Fruit fly (Drosophila melanogaster) whole organism, embryonic: Measurements from ENCODE around the gene CG34248.

Experiments
- B-H2 ChIP-seq: fragments of 200-800 bp; sonication (Bioruptor generic); optimal IDR thresholded peaks from 2 replicates; lab custom pipeline; 2018; ENCODE audit warnings: missing biosample characterization, mild to moderate bottlenecking, missing genetic modification characterization
- CG3407 ChIP-seq: fragments of 200-800 bp; sonication (Bioruptor generic); optimal IDR thresholded peaks from 2 replicates; lab custom pipeline; 2018; ENCODE audit warnings: missing biosample characterization, mild to moderate bottlenecking, missing genetic modification characterization
- CG9215 ChIP-seq: fragments of 200-800 bp; sonication (Bioruptor generic); IDR thresholded peaks from 2 replicates; pipeline ENCODE4 v1.3.6; 2022; ENCODE audit warnings: missing biosample characterization, missing genetic modification characterization
- NC2β ChIP-seq: fragments of 200-800 bp; sonication (Bioruptor generic); optimal IDR thresholded peaks from 2 replicates; lab custom pipeline; 2016; ENCODE audit warnings: missing biosample characterization, missing genetic modification characterization
- lilli ChIP-seq: fragments of 200-800 bp; sonication (Bioruptor generic); optimal IDR thresholded peaks from 3 replicates; lab custom pipeline; 2016; ENCODE audit warnings: missing biosample characterization, missing genetic modification characterization
- pum ChIP-seq: fragments of 200-800 bp; sonication (Bioruptor generic); optimal IDR thresholded peaks from 2 replicates; lab custom pipeline; 2016; ENCODE audit warnings: missing biosample characterization, missing genetic modification characterization

DNA sequence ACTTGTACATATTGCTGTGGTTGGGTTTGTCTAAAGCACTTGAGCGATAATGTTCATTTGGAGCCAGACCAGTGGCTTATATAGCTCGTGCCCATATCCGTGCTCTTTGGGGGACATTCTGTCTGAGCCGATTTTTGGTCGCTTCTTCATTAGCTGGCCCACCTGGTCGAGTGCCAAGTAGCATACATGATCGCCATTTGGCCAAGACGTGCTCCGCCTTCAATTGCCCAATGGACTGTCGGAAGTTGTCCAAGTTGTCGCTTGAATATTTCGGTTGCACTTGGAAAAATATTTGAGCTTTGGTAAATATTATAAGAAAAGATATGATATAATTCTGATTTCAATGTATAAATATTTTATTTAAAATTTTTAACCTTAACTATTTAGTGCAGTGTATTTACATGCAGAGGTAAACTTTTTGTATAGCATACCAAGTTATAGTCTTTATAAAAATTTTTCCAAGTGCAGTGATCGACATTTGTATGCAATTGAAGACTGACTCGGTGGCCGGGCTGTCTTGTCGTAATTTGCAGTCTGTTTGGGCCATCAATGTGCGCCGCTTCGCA lies 14.7 kb upstream of the CG34248 start, which contains the start of gene CG13047:
- TF ChIP-seq CG9215 (no peak), CG3407 (no peak), NC2β (GFP tag; lab: Kevin White, UChicago) (no peak), pum (GFP tag; lab: Kevin White, UChicago) (no peak), B-H2 (GFP tag; lab: Kevin White, UChicago) (no peak), lilli (GFP tag; lab: Kevin White, UChicago) (no peak)
